Worm (Caenorhabditis elegans) whole organism, L1 larva: Measurements from ENCODE around the gene R04B3.1.

ENCODE experiments used
- C16A3.4 ChIP-seq: fragments of 150-350 bp; optimal IDR thresholded peaks from 2 replicates; lab custom pipeline; 2014; ENCODE audit warnings: missing biosample characterization, missing genetic modification characterization
- C34B4.2 ChIP-seq: sonication (generic microtip); optimal IDR thresholded peaks from 2 replicates; lab custom pipeline; 2017; ENCODE audit warnings: mild to moderate bottlenecking, missing genetic modification characterization, missing compliant biosample characterization
- F16B12.6 ChIP-seq: fragments of 150-350 bp; optimal IDR thresholded peaks from 2 replicates; lab custom pipeline; 2014; ENCODE audit warnings: missing biosample characterization, missing genetic modification characterization
- ama-1 ChIP-seq: fragments of 150-350 bp; optimal IDR thresholded peaks from 2 replicates; lab custom pipeline; 2014
- blmp-1 ChIP-seq: fragments of 150-350 bp; optimal IDR thresholded peaks from 2 replicates; lab custom pipeline; 2014; ENCODE audit warnings: missing biosample characterization, missing genetic modification characterization
- ceh-88 ChIP-seq: fragments of 200-800 bp; sonication (Bioruptor generic); IDR thresholded peaks from 2 replicates; pipeline ENCODE4 v1.3.6; 2022; ENCODE audit warnings: missing genetic modification characterization, missing compliant biosample characterization
- dsc-1 ChIP-seq: sonication (generic microtip); optimal IDR thresholded peaks from 2 replicates; lab custom pipeline; 2016; ENCODE audit warnings: mild to moderate bottlenecking, missing genetic modification characterization, missing compliant biosample characterization
- efl-1 ChIP-seq, 4 experiments: fragments of 150-350 bp; optimal IDR thresholded peaks in 3 of 4; peaks in 1 of 4; 1 replicate in 1 of 4; 2 replicates in 3 of 4; lab custom pipeline; 2014; ENCODE audit warnings: missing biosample characterization in 2 of 4, missing genetic modification characterization in 2 of 4, missing genetic modification reagents in 2 of 4
- egl-27 ChIP-seq, 2 experiments: fragments of 150-350 bp in 1 of 2; sonication (generic microtip); optimal IDR thresholded peaks; 3 replicates each; lab custom pipeline; 2017 to 2018; ENCODE audit warnings: missing biosample characterization in 2 of 2, missing genetic modification characterization in 2 of 2, missing genetic modification reagents in 2 of 2
- hlh-17 ChIP-seq: fragments of 200-800 bp; sonication (Bioruptor generic); optimal IDR thresholded peaks from 2 replicates; lab custom pipeline; 2018; ENCODE audit warnings: missing genetic modification characterization, mild to moderate bottlenecking, missing compliant biosample characterization, moderate library complexity, borderline replicate concordance
- irx-1 ChIP-seq: sonication (generic microtip); optimal IDR thresholded peaks from 2 replicates; lab custom pipeline; 2016; ENCODE audit warnings: missing genetic modification characterization, missing compliant biosample characterization
- isw-1 ChIP-seq: fragments of 200-800 bp; sonication (Bioruptor generic); IDR thresholded peaks from 2 replicates; pipeline ENCODE4 v1.3.6; 2022; ENCODE audit warnings: missing genetic modification characterization, missing compliant biosample characterization
- lin-14 ChIP-seq: fragments of 200-800 bp; sonication (Bioruptor generic); optimal IDR thresholded peaks from 2 replicates; lab custom pipeline; 2018; ENCODE audit warnings: mild to moderate bottlenecking, missing genetic modification characterization, moderate library complexity, missing compliant biosample characterization
- lsy-2 ChIP-seq, 2 experiments: fragments of 150-350 bp; optimal IDR thresholded peaks; 2 replicates each; lab custom pipeline; 2014; ENCODE audit warnings: missing biosample characterization in 2 of 2, missing genetic modification characterization in 2 of 2
- mef-2 ChIP-seq: fragments of 150-350 bp; optimal IDR thresholded peaks from 2 replicates; lab custom pipeline; 2014; ENCODE audit warnings: missing biosample characterization, missing genetic modification characterization
- nhr-71 ChIP-seq: sonication (generic microtip); optimal IDR thresholded peaks from 2 replicates; lab custom pipeline; 2016; ENCODE audit warnings: mild to moderate bottlenecking, missing genetic modification characterization, moderate library complexity, missing compliant biosample characterization
- nhr-84 ChIP-seq: sonication (generic microtip); optimal IDR thresholded peaks from 2 replicates; lab custom pipeline; 2017; ENCODE audit warnings: missing biosample characterization, missing genetic modification characterization
- nhr-85 ChIP-seq: sonication (generic microtip); peaks from one replicate; lab custom pipeline; 2016; ENCODE audit warnings: missing genetic modification characterization, inconsistent platforms, missing compliant biosample characterization
- pag-3 ChIP-seq: sonication (generic microtip); optimal IDR thresholded peaks from 2 replicates; lab custom pipeline; 2017; ENCODE audit warnings: missing genetic modification characterization, mild to moderate bottlenecking, missing compliant biosample characterization, antibody characterized with exemption, borderline replicate concordance; ENCODE audit not compliant: insufficient read depth
- pqm-1 ChIP-seq: sonication (generic microtip); optimal IDR thresholded peaks from 3 replicates; lab custom pipeline; 2017; ENCODE audit warnings: missing biosample characterization, missing genetic modification characterization
- rnt-1 ChIP-seq: sonication (generic microtip); optimal IDR thresholded peaks from 2 replicates; lab custom pipeline; 2016; ENCODE audit warnings: mild to moderate bottlenecking, missing genetic modification characterization, moderate library complexity, missing compliant biosample characterization
- skn-1 ChIP-seq: fragments of 150-350 bp; optimal IDR thresholded peaks from 2 replicates; lab custom pipeline; 2014; ENCODE audit warnings: missing biosample characterization, missing genetic modification characterization
- swsn-7 ChIP-seq: sonication (generic microtip); optimal IDR thresholded peaks from 2 replicates; lab custom pipeline; 2016; ENCODE audit warnings: missing genetic modification characterization, missing compliant biosample characterization
- tbx-2 ChIP-seq: sonication (generic microtip); optimal IDR thresholded peaks from 2 replicates; lab custom pipeline; 2016; ENCODE audit warnings: missing genetic modification characterization, missing compliant biosample characterization
- unc-62 ChIP-seq: fragments of 150-350 bp; optimal IDR thresholded peaks from 2 replicates; lab custom pipeline; 2014; ENCODE audit warnings: missing biosample characterization, missing genetic modification reagents, missing genetic modification characterization
- unc-86 ChIP-seq: sonication (generic microtip); optimal IDR thresholded peaks from 2 replicates; lab custom pipeline; 2016; ENCODE audit warnings: missing genetic modification characterization, missing compliant biosample characterization
- unc-98 ChIP-seq: fragments of 200-800 bp; sonication (Bioruptor generic); IDR thresholded peaks from 2 replicates; pipeline ENCODE4 v1.3.6; 2022; ENCODE audit warnings: missing genetic modification characterization, missing compliant biosample characterization
- zag-1 ChIP-seq: fragments of 150-350 bp; optimal IDR thresholded peaks from 2 replicates; lab custom pipeline; 2014; ENCODE audit warnings: missing biosample characterization, missing genetic modification characterization

The R04B3.1 gene

DNA sequence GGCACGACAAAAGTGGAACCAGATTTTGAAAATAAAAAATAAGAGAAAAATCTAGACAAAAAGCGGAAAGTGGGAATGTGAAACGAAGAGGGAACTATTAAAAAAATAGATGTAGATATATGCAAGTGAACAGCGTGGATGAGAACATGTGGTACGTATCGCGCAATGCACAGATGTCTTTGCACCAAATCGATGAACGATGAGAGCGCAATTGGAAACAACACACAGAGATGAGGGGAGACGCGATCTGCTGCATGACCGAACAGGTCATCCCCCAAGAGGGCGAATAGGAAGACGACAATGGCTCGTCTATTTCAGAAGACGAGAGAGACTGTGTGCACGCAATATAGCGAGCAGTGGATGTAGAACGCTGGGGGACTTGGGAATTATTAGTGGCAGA is 18.5 kb downstream of the R04B3.1 start:
- TF ChIP-seq efl-1 (optimal IDR thresholded peaks at IDR 0.05; lab: Kevin White, UChicago) (no peak), efl-1 (GFP tag; optimal IDR thresholded peaks at IDR 0.05 in 1 of 2; lab: Kevin White, UChicago) (peak in 1 of 2 experiments; percentile 34), isw-1 (no peak)

DNA sequence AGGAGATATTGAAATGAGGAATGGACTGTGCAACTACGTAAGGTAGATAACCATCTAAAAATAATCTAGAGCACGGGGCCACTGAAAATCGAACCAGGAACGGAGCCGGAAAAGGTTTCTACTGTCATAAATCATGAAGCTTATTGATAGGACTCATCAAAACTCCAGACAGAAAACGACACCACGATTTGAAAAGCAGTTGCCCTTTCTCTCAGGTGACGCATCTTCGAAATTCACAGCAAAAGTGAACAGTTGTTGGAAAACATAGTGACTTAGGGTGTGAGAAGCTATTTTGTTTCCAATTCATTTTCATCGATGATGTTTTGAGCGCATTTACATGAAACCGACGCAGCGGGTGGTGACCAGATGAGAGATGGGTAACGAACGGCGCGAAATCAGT is 18.9 kb downstream of the R04B3.1 start:
- TF ChIP-seq rnt-1 (tag; lab: Kevin White, UChicago): peak; percentile 53
- TF ChIP-seq nhr-71 (tag; lab: Kevin White, UChicago): peak; percentile 24
- TF ChIP-seq blmp-1 (tag; lab: Kevin White, UChicago): no peak
- peak; percentile 29 for TF ChIP-seq lin-14

DNA sequence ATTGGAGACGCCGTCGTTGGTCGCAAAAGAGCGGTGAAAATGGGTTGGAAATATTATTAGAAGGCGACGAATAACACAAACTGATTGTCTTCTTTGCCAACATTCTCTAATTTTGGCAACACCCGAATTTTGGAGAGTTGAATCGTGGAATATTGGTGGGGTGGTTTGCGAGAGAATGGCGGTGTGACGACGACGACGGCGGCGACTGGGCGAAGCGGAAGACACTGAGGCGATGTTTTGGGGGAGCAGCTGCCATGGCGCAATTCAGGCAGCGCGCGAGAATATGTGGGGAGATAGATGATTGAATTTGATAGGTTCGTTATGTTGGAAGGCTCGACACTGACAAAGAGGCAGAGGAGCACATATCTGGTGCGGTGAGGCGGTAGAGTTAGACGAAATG is 20.2 kb downstream of the R04B3.1 start:
- TF ChIP-seq swsn-7 (tag; lab: Kevin White, UChicago) (no peak), lin-14 (peak; percentile 12), C34B4.2 (tag; lab: Kevin White, UChicago) (no peak)
- TF ChIP-seq, all 84 proteins: peak for 1

DNA sequence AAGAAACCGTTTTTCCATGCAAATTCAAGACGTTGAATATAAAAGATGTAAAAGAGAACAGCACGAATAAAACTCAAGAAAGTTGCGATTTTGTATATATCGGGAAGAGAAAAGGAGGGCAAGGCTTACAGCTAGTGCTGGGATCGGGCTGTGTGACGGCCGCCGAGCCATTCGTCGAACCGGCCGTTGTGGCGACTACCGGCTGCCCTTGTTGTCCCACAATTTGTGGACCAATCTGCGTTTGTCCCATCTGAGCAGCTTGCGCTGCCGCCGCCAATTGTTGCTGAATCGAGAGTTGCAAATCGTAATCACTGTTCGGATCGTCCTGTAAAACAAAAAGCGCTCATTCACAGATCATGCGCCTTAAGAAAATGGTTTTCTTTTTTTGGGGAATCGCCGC is 24.0 kb downstream of the R04B3.1 start:
- no peak for TF ChIP-seq C16A3.4 (tag; lab: Kevin White, UChicago)
- no peak for TF ChIP-seq egl-27 (tag; optimal IDR thresholded peaks at IDR 0.05; lab: Kevin White, UChicago)
- TF ChIP-seq zag-1 (tag; lab: Kevin White, UChicago): no peak
- TF ChIP-seq nhr-85: no peak
- TF ChIP-seq pag-3 (tag; lab: Kevin White, UChicago): no peak
- no peak for TF ChIP-seq unc-62

DNA sequence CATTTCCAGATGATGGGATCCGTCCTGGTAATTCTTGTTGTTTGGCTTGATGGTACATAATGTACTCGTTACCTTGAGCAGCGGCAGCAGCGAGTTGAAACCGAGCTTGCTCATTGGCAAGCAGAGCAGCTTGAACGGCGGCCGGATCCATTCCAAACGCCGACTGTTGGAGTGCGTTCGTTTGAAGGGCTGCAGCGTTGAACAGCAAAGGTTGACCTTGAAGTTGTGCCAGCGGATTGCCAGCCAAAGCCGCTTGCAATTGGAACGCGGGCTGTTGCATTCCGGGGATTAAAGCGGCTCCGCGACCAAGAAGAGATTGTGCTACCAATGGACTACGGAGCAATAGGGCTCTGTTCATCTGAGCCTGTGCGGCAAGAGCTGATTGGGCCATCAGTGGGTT is 25.0 kb downstream of the R04B3.1 start:
- TF ChIP-seq efl-1 (optimal IDR thresholded peaks at IDR 0.05; lab: Kevin White, UChicago) (no peak), efl-1 (GFP tag; optimal IDR thresholded peaks at IDR 0.05 in 1 of 2; lab: Kevin White, UChicago) (peak in 1 of 2 experiments; percentile 12), dsc-1 (tag; lab: Kevin White, UChicago) (no peak), mef-2 (tag; lab: Kevin White, UChicago) (no peak), ceh-88 (no peak), nhr-84 (tag; lab: Kevin White, UChicago) (no peak), unc-62 (no peak)
- TF ChIP-seq, all 84 proteins: peak for 1

DNA sequence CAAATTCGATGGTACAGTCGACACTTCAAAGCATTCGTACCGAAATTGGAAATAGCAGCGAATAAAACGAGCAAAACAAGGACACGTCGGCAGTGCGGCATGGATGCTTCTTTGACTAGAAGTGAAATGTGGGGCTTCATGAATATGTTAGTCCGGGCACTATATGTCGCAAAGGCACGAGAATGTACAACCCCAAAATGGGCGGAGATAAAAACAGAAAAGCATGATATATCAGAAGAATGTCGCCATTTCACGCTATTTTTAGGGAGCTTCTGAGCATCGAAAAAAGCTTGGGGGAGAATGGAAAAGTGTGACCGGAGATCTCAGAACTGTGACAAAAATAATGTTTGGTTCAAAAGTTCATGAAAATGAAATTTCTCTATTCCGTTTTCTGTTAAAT is 27.9 kb downstream of the R04B3.1 start, which contains the start of gene T07D1.3:
TSS of gene T07D1.3 (minus strand) at position 101 of the 400 bp plus-strand sequence.
- TF ChIP-seq lsy-2 (tag; optimal IDR thresholded peaks at IDR 0.05; lab: Kevin White, UChicago) (no peak), irx-1 (tag; lab: Kevin White, UChicago) (no peak), hlh-17 (no peak), unc-98 (GFP tag; lab: Robert Waterston, UW) (no peak), tbx-2 (tag; lab: Kevin White, UChicago) (no peak), F16B12.6 (tag; lab: Kevin White, UChicago) (no peak)

ce11 chrX:2441163-2441562 is 30.0 kb downstream of the R04B3.1 start:
- no peak for TF ChIP-seq ama-1 (lab: Kevin White, UChicago)
- TF ChIP-seq ceh-88: no peak
- TF ChIP-seq pqm-1: no peak
- peak; percentile 53 for TF ChIP-seq unc-86

- TF ChIP-seq skn-1 (peak; percentile 63), unc-86 (no peak), efl-1 (optimal IDR thresholded peaks at IDR 0.05; lab: Kevin White, UChicago) (no peak), efl-1 (GFP tag; optimal IDR thresholded peaks at IDR 0.05 in 1 of 2; lab: Kevin White, UChicago) (peak in 1 of 2 experiments; percentile 73)
Measured at ce11 chrX:2439728-2440127, 31.5 kb downstream of the R04B3.1 start.
